Fruit fly (Drosophila melanogaster): Measurements from ENCODE around the gene CG11345.
A peak's percentile ranks its signal among the peaks of the same experiment; 100 is the strongest.

Gene CG11345

dm6 chr3L:4494603-4495002 lies 36.6 kb upstream of the CG11345 start:
- TF ChIP-seq nom (GFP tag; optimal IDR thresholded peaks at IDR 0.05) (peak; percentile 79), lbe (GFP tag; optimal IDR thresholded peaks at IDR 0.05) (peak; percentile 62), bsh (GFP tag; optimal IDR thresholded peaks at IDR 0.05) (peak in 1 of 2 experiments; percentile 49), sob (GFP tag; IDR thresholded peaks at IDR 0.05) (no peak), ci (GFP tag; IDR thresholded peaks at IDR 0.05) (no peak)

- TF ChIP-seq Doc2 (GFP tag; IDR thresholded peaks at IDR 0.05) (peak; percentile 20; the same call in 1 of the 2 replicates), org-1 (GFP tag; optimal IDR thresholded peaks at IDR 0.05) (no peak)
Measured at dm6 chr3L:4493609-4494008, 35.6 kb upstream of the CG11345 start.

dm6 chr3L:4490702-4491243 lies 32.8 kb upstream of the CG11345 start, which contains the start of gene CG13722:
Gene CG13722, minus strand, starts transcription at chr3L:4490963.
- no peak for TF ChIP-seq scrt (GFP tag; optimal IDR thresholded peaks at IDR 0.05)
- no peak for TF ChIP-seq MESR4 (GFP tag; optimal IDR thresholded peaks at IDR 0.05)
- TF ChIP-seq CG8765 (GFP tag; IDR thresholded peaks at IDR 0.05), result no peak
- no peak for TF ChIP-seq unpg (GFP tag; optimal IDR thresholded peaks at IDR 0.05)
- no peak for TF ChIP-seq ewg (GFP tag; optimal IDR thresholded peaks at IDR 0.05)
- TF ChIP-seq CG2889 (GFP tag; IDR thresholded peaks at IDR 0.05), result no peak
- peak; percentile 65; the same call in 2 of the 3 replicates for TF ChIP-seq otp (GFP tag; IDR thresholded peaks at IDR 0.05)
- no peak for TF ChIP-seq lmd (GFP tag; IDR thresholded peaks at IDR 0.05)
- TF ChIP-seq E2f2 (GFP tag; IDR thresholded peaks at IDR 0.05), result 0 out of 2 replicates have a peak, but pooled peaks have one; percentile 13
- no peak for TF ChIP-seq NK7.1 (GFP tag; optimal IDR thresholded peaks at IDR 0.05)
- TF ChIP-seq Deaf1 (tag; optimal IDR thresholded peaks at IDR 0.05), result peak; percentile 93
- TF ChIP-seq Ptx1 (GFP tag; IDR thresholded peaks at IDR 0.05), result no peak
- no peak for TF ChIP-seq CG13775 (GFP tag; optimal IDR thresholded peaks at IDR 0.05)
- 0 out of 3 replicates have a peak, but pooled peaks have one; percentile 14 for TF ChIP-seq dysf (GFP tag; IDR thresholded peaks at IDR 0.05)
- TF ChIP-seq CG1647 (GFP tag; optimal IDR thresholded peaks at IDR 0.05), result no peak
- TF ChIP-seq CG12236 (GFP tag; optimal IDR thresholded peaks at IDR 0.05), result no peak
- TF ChIP-seq CG10543 (GFP tag; optimal IDR thresholded peaks at IDR 0.05), result no peak
- no peak for TF ChIP-seq CG4328 (GFP tag; optimal IDR thresholded peaks at IDR 0.05)
- TF ChIP-seq Dad (GFP tag; optimal IDR thresholded peaks at IDR 0.05), result no peak
- no peak for TF ChIP-seq pan (optimal IDR thresholded peaks at IDR 0.05)
- TF ChIP-seq pan (GFP tag; optimal IDR thresholded peaks at IDR 0.05 in 1 of 2, IDR thresholded peaks at IDR 0.05 in 1 of 2), result peak in 1 of 2 experiments; percentile 15
- no peak for TF ChIP-seq C15 (GFP tag; IDR thresholded peaks at IDR 0.05)
- TF ChIP-seq bigmax (GFP tag; optimal IDR thresholded peaks at IDR 0.05), result no peak
- 0 out of 2 replicates have a peak, but pooled peaks have one; percentile 18 for TF ChIP-seq Rfx (GFP tag; IDR thresholded peaks at IDR 0.05)
- TF ChIP-seq chinmo (GFP tag; IDR thresholded peaks at IDR 0.05; ENCODE audit: partially characterized antibody), result 0 out of 4 replicates have a peak, but pooled peaks have one; percentile 64
- TF ChIP-seq sob (GFP tag; IDR thresholded peaks at IDR 0.05), result no peak
- no peak for TF ChIP-seq danr (GFP tag; IDR thresholded peaks at IDR 0.05)
- TF ChIP-seq CG30431 (GFP tag; optimal IDR thresholded peaks at IDR 0.05), result no peak
- TF ChIP-seq Camta (GFP tag; optimal IDR thresholded peaks at IDR 0.05), result no peak
- no peak for TF ChIP-seq luna (GFP tag; optimal IDR thresholded peaks at IDR 0.05)
- no peak for TF ChIP-seq fd3F (GFP tag; optimal IDR thresholded peaks at IDR 0.05)
- TF ChIP-seq CG31365 (tag; optimal IDR thresholded peaks at IDR 0.05), result no peak
- TF ChIP-seq CG34422 (GFP tag; IDR thresholded peaks at IDR 0.05), result 0 out of 3 replicates have a peak, but pooled peaks have one; percentile 15
- TF ChIP-seq fru (optimal IDR thresholded peaks at IDR 0.05), result no peak
- TF ChIP-seq slbo (GFP tag; IDR thresholded peaks at IDR 0.05), result no peak
- no peak for TF ChIP-seq Hsf (GFP tag; optimal IDR thresholded peaks at IDR 0.05)
- TF ChIP-seq CG15479 (GFP tag; optimal IDR thresholded peaks at IDR 0.05), result no peak
- TF ChIP-seq GATAe (GFP tag; conservative IDR thresholded peaks at IDR 0.05), result no peak
- TF ChIP-seq crol (GFP tag; IDR thresholded peaks at IDR 0.05), result 0 out of 2 replicates have a peak, but pooled peaks have one; percentile 47
- no peak for TF ChIP-seq CG31441 (GFP tag; IDR thresholded peaks at IDR 0.05)
- TF ChIP-seq H15 (GFP tag; IDR thresholded peaks at IDR 0.05), result 0 out of 3 replicates have a peak, but pooled peaks have one; percentile 34
- no peak for TF ChIP-seq CG10267 (tag; optimal IDR thresholded peaks at IDR 0.05)
